Fruit fly (Drosophila melanogaster): ENCODE data around the gene Mal-B2.

DNA sequence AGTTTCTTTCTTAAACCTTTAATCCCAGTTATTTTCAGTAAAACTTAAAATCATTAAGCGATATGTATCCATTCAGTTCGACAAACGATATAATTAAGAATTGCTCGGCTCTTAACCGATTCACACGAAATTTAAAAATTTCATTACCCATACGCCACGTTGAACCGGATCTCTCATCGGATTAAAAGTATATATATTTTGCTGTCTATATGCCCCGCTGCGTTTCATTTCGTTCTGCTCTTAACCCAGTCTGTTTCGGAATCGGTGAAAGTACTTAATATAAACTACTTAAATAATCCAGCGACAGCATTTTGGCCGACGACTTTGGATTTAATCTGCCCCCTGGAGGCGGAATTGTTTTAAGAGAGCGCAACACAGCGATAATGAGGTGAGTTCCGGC lies 3.4 kb downstream of the Mal-B2 start, which contains the start of gene CG42751:
- TF ChIP-seq rn (GFP tag; IDR thresholded peaks at IDR 0.05), result no peak
- TF ChIP-seq CG14655 (GFP tag; optimal IDR thresholded peaks at IDR 0.05), result no peak
- no peak for TF ChIP-seq fd96Ca (GFP tag; IDR thresholded peaks at IDR 0.05)
- TF ChIP-seq D1 (tag; optimal IDR thresholded peaks at IDR 0.05), result no peak
- TF ChIP-seq EcR (GFP tag; optimal IDR thresholded peaks at IDR 0.05), result no peak
- no peak for TF ChIP-seq Pif1A (GFP tag; optimal IDR thresholded peaks at IDR 0.05)
- TF ChIP-seq Pif1B (GFP tag; optimal IDR thresholded peaks at IDR 0.05), result no peak
- TF ChIP-seq CG17806 (tag; optimal IDR thresholded peaks at IDR 0.05), result no peak
- no peak for TF ChIP-seq CG32121 (GFP tag; IDR thresholded peaks at IDR 0.05)
- no peak for TF ChIP-seq gl (tag; optimal IDR thresholded peaks at IDR 0.05)
- no peak for TF ChIP-seq CG8159 (tag; optimal IDR thresholded peaks at IDR 0.05)
- no peak for TF ChIP-seq Ets98B (GFP tag; IDR thresholded peaks at IDR 0.05)
- TF ChIP-seq CG10348 (GFP tag; IDR thresholded peaks at IDR 0.05), result no peak
